Worm (Caenorhabditis elegans) whole organism, late embryonic: ENCODE measurements around the gene gtl-1.

Source experiments
- C08G9.2 ChIP-seq: sonication (generic microtip); optimal IDR thresholded peaks from 2 replicates; lab custom pipeline; 2016; ENCODE audit warnings: mild to moderate bottlenecking, missing genetic modification characterization, moderate library complexity, missing compliant biosample characterization
- K02D7.2 ChIP-seq: sonication (generic microtip); optimal IDR thresholded peaks from 2 replicates; lab custom pipeline; 2017; ENCODE audit warnings: mild to moderate bottlenecking, missing genetic modification characterization, missing compliant biosample characterization
- K09A11.1 ChIP-seq: sonication (generic microtip); optimal IDR thresholded peaks from 2 replicates; lab custom pipeline; 2017; ENCODE audit warnings: antibody characterized with exemption, mild to moderate bottlenecking, missing genetic modification characterization, missing compliant biosample characterization; ENCODE audit not compliant: insufficient read depth
- Y22D7AL.16 ChIP-seq: sonication (generic microtip); optimal IDR thresholded peaks from 2 replicates; lab custom pipeline; 2016; ENCODE audit warnings: missing genetic modification characterization, missing compliant biosample characterization
- ceh-18 ChIP-seq: sonication (generic microtip); optimal IDR thresholded peaks from 2 replicates; lab custom pipeline; 2016; ENCODE audit warnings: missing genetic modification characterization, missing compliant biosample characterization
- ceh-19 ChIP-seq: fragments of 200-800 bp; sonication (Bioruptor generic); optimal IDR thresholded peaks from 2 replicates; lab custom pipeline; 2018; ENCODE audit warnings: mild to moderate bottlenecking, missing genetic modification characterization, missing compliant biosample characterization
- ceh-2 ChIP-seq: sonication (generic microtip); optimal IDR thresholded peaks from 2 replicates; lab custom pipeline; 2016; ENCODE audit warnings: missing genotype, missing genetic modification characterization, missing compliant biosample characterization
- ceh-22 ChIP-seq: sonication (generic microtip); optimal IDR thresholded peaks from 2 replicates; lab custom pipeline; 2017; ENCODE audit warnings: missing biosample characterization, missing genetic modification characterization
- ceh-24 ChIP-seq: sonication (generic microtip); optimal IDR thresholded peaks from 2 replicates; lab custom pipeline; 2016; ENCODE audit warnings: mild to moderate bottlenecking, missing genetic modification characterization, missing compliant biosample characterization
- ceh-30 ChIP-seq: fragments of 150-350 bp; optimal IDR thresholded peaks from 2 replicates; lab custom pipeline; 2014; ENCODE audit warnings: missing biosample characterization, missing genetic modification characterization
- ceh-6 ChIP-seq: fragments of 200-800 bp; sonication (Bioruptor generic); optimal IDR thresholded peaks from 2 replicates; lab custom pipeline; 2018; ENCODE audit warnings: mild to moderate bottlenecking, missing genetic modification characterization, missing compliant biosample characterization
- ceh-9 ChIP-seq: sonication (generic microtip); optimal IDR thresholded peaks from 2 replicates; lab custom pipeline; 2016; ENCODE audit warnings: mild to moderate bottlenecking, missing genetic modification characterization, inconsistent platforms, missing compliant biosample characterization
- elt-2 ChIP-seq: sonication (generic microtip); optimal IDR thresholded peaks from 2 replicates; lab custom pipeline; 2016; ENCODE audit warnings: missing genetic modification reagents, missing genetic modification characterization, missing compliant biosample characterization
- elt-4 ChIP-seq: sonication (generic microtip); optimal IDR thresholded peaks from 2 replicates; lab custom pipeline; 2016; ENCODE audit warnings: missing genetic modification characterization, missing compliant biosample characterization
- eyg-1 ChIP-seq: sonication (generic microtip); optimal IDR thresholded peaks from 2 replicates; lab custom pipeline; 2016; ENCODE audit warnings: missing genotype, missing genetic modification characterization, missing compliant biosample characterization
- fax-1 ChIP-seq: sonication (generic microtip); optimal IDR thresholded peaks from 2 replicates; lab custom pipeline; 2016; ENCODE audit warnings: missing genotype, missing genetic modification characterization, missing compliant biosample characterization
- fkh-10 ChIP-seq: fragments of 150-350 bp; optimal IDR thresholded peaks from 2 replicates; lab custom pipeline; 2014; ENCODE audit warnings: missing biosample characterization, missing genetic modification reagents, missing genetic modification characterization
- fkh-6 ChIP-seq: sonication (generic microtip); optimal IDR thresholded peaks from 2 replicates; lab custom pipeline; 2016; ENCODE audit warnings: missing genetic modification characterization, missing compliant biosample characterization
- hlh-30 ChIP-seq: sonication (generic microtip); optimal IDR thresholded peaks from 2 replicates; lab custom pipeline; 2017; ENCODE audit warnings: antibody characterized with exemption, missing genetic modification characterization, missing compliant biosample characterization; ENCODE audit not compliant: insufficient read depth
- hlh-6 ChIP-seq: sonication (generic microtip); optimal IDR thresholded peaks from 2 replicates; lab custom pipeline; 2016; ENCODE audit warnings: missing genotype, missing genetic modification characterization, missing compliant biosample characterization
- hlh-8 ChIP-seq: sonication (generic microtip); optimal IDR thresholded peaks from 2 replicates; lab custom pipeline; 2016; ENCODE audit warnings: missing genotype, missing genetic modification characterization, missing compliant biosample characterization
- lin-11 ChIP-seq: fragments of 200-800 bp; sonication (Bioruptor generic); optimal IDR thresholded peaks from 2 replicates; lab custom pipeline; 2018; ENCODE audit warnings: mild to moderate bottlenecking, missing genetic modification characterization, missing compliant biosample characterization
- madf-2 ChIP-seq: sonication (generic microtip); optimal IDR thresholded peaks from 2 replicates; lab custom pipeline; 2017; ENCODE audit warnings: missing genetic modification characterization, missing compliant biosample characterization
- mec-3 ChIP-seq: sonication (generic microtip); optimal IDR thresholded peaks from 2 replicates; lab custom pipeline; 2016; ENCODE audit warnings: borderline replicate concordance, missing genetic modification characterization, missing compliant biosample characterization
- npax-4 ChIP-seq: sonication (generic microtip); optimal IDR thresholded peaks from 2 replicates; lab custom pipeline; 2016; ENCODE audit warnings: missing genetic modification characterization, missing compliant biosample characterization
- odd-2 ChIP-seq: sonication (generic microtip); optimal IDR thresholded peaks from 2 replicates; lab custom pipeline; 2017; ENCODE audit warnings: antibody characterized with exemption, mild to moderate bottlenecking, missing genetic modification characterization, missing compliant biosample characterization
- pag-3 ChIP-seq: sonication (generic microtip); optimal IDR thresholded peaks from 2 replicates; lab custom pipeline; 2016; ENCODE audit warnings: missing compliant biosample characterization, missing genetic modification characterization, borderline replicate concordance
- pqm-1 ChIP-seq: sonication (generic microtip); optimal IDR thresholded peaks from 2 replicates; lab custom pipeline; 2016; ENCODE audit warnings: missing genetic modification characterization, missing compliant biosample characterization
- pros-1 ChIP-seq: fragments of 150-350 bp; optimal IDR thresholded peaks from 2 replicates; lab custom pipeline; 2014; ENCODE audit warnings: missing biosample characterization, missing genetic modification reagents, missing genetic modification characterization
- ref-2 ChIP-seq: sonication (generic microtip); optimal IDR thresholded peaks from 2 replicates; lab custom pipeline; 2016; ENCODE audit warnings: missing genetic modification characterization, missing compliant biosample characterization
- sdc-2 ChIP-seq: sonication (generic microtip); optimal IDR thresholded peaks from 2 replicates; lab custom pipeline; 2016; ENCODE audit warnings: missing genotype, missing genetic modification characterization, missing compliant biosample characterization
- sox-2 ChIP-seq: fragments of 200-800 bp; sonication (Bioruptor generic); IDR thresholded peaks from 2 replicates; pipeline ENCODE4 v1.3.6; 2022; ENCODE audit warnings: missing genetic modification reagents, missing genetic modification characterization, missing compliant biosample characterization
- sox-4 ChIP-seq: sonication (generic microtip); optimal IDR thresholded peaks from 2 replicates; lab custom pipeline; 2017; ENCODE audit warnings: mild to moderate bottlenecking, missing genetic modification characterization, inconsistent platforms, missing compliant biosample characterization
- syd-9 ChIP-seq: sonication (generic microtip); optimal IDR thresholded peaks from 2 replicates; lab custom pipeline; 2016; ENCODE audit warnings: mild to moderate bottlenecking, missing genetic modification characterization, moderate library complexity, missing compliant biosample characterization
- tbx-2 ChIP-seq: sonication (generic microtip); optimal IDR thresholded peaks from 2 replicates; lab custom pipeline; 2016; ENCODE audit warnings: missing genetic modification characterization, missing compliant biosample characterization
- ttx-3 ChIP-seq: sonication (generic microtip); optimal IDR thresholded peaks from 2 replicates; lab custom pipeline; 2016; ENCODE audit warnings: missing genetic modification reagents, missing genetic modification characterization, missing compliant biosample characterization
- unc-3 ChIP-seq, 2 experiments: fragments of 200-800 bp in 1 of 2; sonication (Bioruptor generic) in 1 of 2; sonication (generic microtip) in 1 of 2; conservative IDR thresholded peaks in 1 of 2; optimal IDR thresholded peaks in 1 of 2; 2 replicates each; pipeline versions ENCODE4 v1.3.6 to Lab custom; 2016 to 2022; ENCODE audit warnings: missing compliant biosample characterization in 2 of 2, missing genetic modification characterization in 2 of 2, missing genetic modification reagents in 1 of 2
- unc-42 ChIP-seq: sonication (generic microtip); optimal IDR thresholded peaks from 2 replicates; lab custom pipeline; 2016; ENCODE audit warnings: missing genotype, missing genetic modification characterization, missing compliant biosample characterization
- unc-86 ChIP-seq: sonication (generic microtip); optimal IDR thresholded peaks from 2 replicates; lab custom pipeline; 2016; ENCODE audit warnings: missing genetic modification characterization, missing compliant biosample characterization

The gtl-1 gene

DNA sequence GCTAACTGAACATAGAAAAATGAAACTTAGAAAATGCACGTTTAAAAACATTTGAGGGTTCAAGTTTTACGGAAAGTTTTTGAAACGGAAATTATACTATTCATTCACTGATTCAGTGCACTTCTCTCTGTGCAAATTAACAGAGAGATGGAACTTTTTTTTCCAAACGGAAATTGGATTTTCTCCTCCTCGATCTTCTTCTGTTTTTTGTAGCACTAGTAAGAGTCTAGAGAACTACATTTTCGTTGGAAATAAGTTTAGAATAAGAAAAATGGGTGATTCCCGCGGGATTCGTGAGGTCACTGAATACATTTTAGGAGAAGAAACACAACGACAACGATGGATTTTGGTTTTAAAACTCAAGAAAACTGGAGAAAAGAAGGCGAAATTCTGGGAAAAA is 23.6 kb downstream of the gtl-1 start:
- TF ChIP-seq unc-42 (tag; lab: Kevin White, UChicago) (peak; percentile 44), unc-3 (GFP tag; conservative IDR thresholded peaks at IDR 0.05; lab: Robert Waterston, UW) (no peak), unc-3 (tag; optimal IDR thresholded peaks at IDR 0.05; lab: Kevin White, UChicago) (no peak), Y22D7AL.16 (tag; lab: Kevin White, UChicago) (no peak), unc-86 (tag; lab: Kevin White, UChicago) (no peak), hlh-8 (no peak), C08G9.2 (tag; lab: Kevin White, UChicago) (no peak), ceh-6 (GFP tag; lab: Kevin White, UChicago) (no peak), fkh-10 (GFP tag; lab: Kevin White, UChicago) (no peak), fkh-6 (tag; lab: Kevin White, UChicago) (no peak)

ce11 chrIV:11231376-11231775 is 28.0 kb downstream of the gtl-1 start:
- TF ChIP-seq npax-4 (tag; lab: Kevin White, UChicago), result no peak
- TF ChIP-seq fkh-6 (tag; lab: Kevin White, UChicago), result no peak
- no peak for TF ChIP-seq mec-3 (tag; lab: Kevin White, UChicago)
- TF ChIP-seq eyg-1 (tag; lab: Kevin White, UChicago), result no peak
- no peak for TF ChIP-seq ceh-6 (GFP tag; lab: Kevin White, UChicago)
- TF ChIP-seq fkh-10 (GFP tag; lab: Kevin White, UChicago), result no peak
- TF ChIP-seq madf-2 (tag; lab: Kevin White, UChicago), result no peak
- no peak for TF ChIP-seq elt-2 (tag; lab: Kevin White, UChicago)
- no peak for TF ChIP-seq elt-4 (tag; lab: Kevin White, UChicago)
- TF ChIP-seq fax-1 (tag; lab: Kevin White, UChicago), result no peak
- TF ChIP-seq pros-1 (tag; lab: Kevin White, UChicago), result no peak
- TF ChIP-seq Y22D7AL.16 (tag; lab: Kevin White, UChicago), result no peak
- no peak for TF ChIP-seq hlh-8
- TF ChIP-seq unc-86 (tag; lab: Kevin White, UChicago), result no peak

- TF ChIP-seq ceh-9 (tag; lab: Kevin White, UChicago), result no peak
- no peak for TF ChIP-seq unc-86 (tag; lab: Kevin White, UChicago)
- TF ChIP-seq ceh-18 (tag; lab: Kevin White, UChicago), result no peak
- TF ChIP-seq odd-2 (tag; lab: Kevin White, UChicago), result no peak
- no peak for TF ChIP-seq sdc-2
- no peak for TF ChIP-seq sox-4 (tag; lab: Kevin White, UChicago)
- TF ChIP-seq K09A11.1, result no peak
- no peak for TF ChIP-seq ceh-24
- no peak for TF ChIP-seq pag-3 (tag; lab: Kevin White, UChicago)
- no peak for TF ChIP-seq hlh-30 (tag; lab: Kevin White, UChicago)
- TF ChIP-seq ttx-3, result no peak
- TF ChIP-seq lin-11 (tag; lab: Kevin White, UChicago), result no peak
- TF ChIP-seq ceh-2 (tag; lab: Kevin White, UChicago), result no peak
- no peak for TF ChIP-seq pqm-1 (tag; lab: Kevin White, UChicago)
- no peak for TF ChIP-seq ref-2
- TF ChIP-seq ceh-19 (GFP tag; lab: Kevin White, UChicago), result no peak
- TF ChIP-seq fkh-10 (GFP tag; lab: Kevin White, UChicago), result no peak
- TF ChIP-seq hlh-6 (tag; lab: Kevin White, UChicago), result no peak
These were observed 29.3 kb downstream of the gtl-1 start, which contains the start of gene best-7 for ce11 chrIV:11230069-11230468. Gene best-7, minus strand, starts transcription at chrIV:11230307.

ce11 chrIV:11229013-11229412 is 30.3 kb downstream of the gtl-1 start:
- TF ChIP-seq unc-3 (GFP tag; conservative IDR thresholded peaks at IDR 0.05; lab: Robert Waterston, UW) (no peak), unc-3 (tag; optimal IDR thresholded peaks at IDR 0.05; lab: Kevin White, UChicago) (no peak)

DNA sequence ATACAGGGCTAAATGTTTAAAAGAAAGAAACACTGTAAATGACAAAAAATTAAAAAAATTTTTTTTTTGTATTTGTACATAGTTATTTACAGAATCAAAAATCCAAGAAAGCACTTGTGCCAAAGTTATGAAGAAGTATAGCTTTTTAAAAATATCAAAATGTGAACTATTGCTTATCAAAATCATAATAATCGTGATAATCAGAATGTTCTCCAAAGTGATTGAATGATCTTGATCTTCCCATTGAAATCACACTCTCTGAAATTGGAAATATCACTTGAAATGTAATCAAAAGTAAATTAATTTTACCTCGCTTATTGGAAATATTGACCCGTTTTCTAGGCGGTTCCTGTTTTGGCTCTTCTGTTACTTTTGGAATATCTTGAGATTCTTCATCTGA is 32.8 kb downstream of the gtl-1 start:
- no peak for TF ChIP-seq sox-2
- TF ChIP-seq ceh-22 (tag; lab: Kevin White, UChicago), result no peak
- no peak for TF ChIP-seq ceh-18 (tag; lab: Kevin White, UChicago)
- no peak for TF ChIP-seq tbx-2
- TF ChIP-seq unc-42 (tag; lab: Kevin White, UChicago), result no peak
- no peak for TF ChIP-seq hlh-30 (tag; lab: Kevin White, UChicago)
- TF ChIP-seq Y22D7AL.16 (tag; lab: Kevin White, UChicago), result no peak
- TF ChIP-seq mec-3 (tag; lab: Kevin White, UChicago), result no peak
- TF ChIP-seq ceh-30 (tag; lab: Kevin White, UChicago), result no peak
- no peak for TF ChIP-seq syd-9 (tag; lab: Kevin White, UChicago)
- no peak for TF ChIP-seq elt-4 (tag; lab: Kevin White, UChicago)
- TF ChIP-seq K02D7.2 (tag; lab: Kevin White, UChicago), result no peak
